Worm (Caenorhabditis elegans): Measurements from ENCODE around the gene Y66D12A.30.

ce11 chrIII:11632376-11632775, 22.7 kb downstream of the Y66D12A.30 start:
- TF ChIP-seq flt-1 (GFP tag; IDR thresholded peaks at IDR 0.05) (no peak), klf-2 (GFP tag; conservative IDR thresholded peaks at IDR 0.05) (no peak), ztf-29 (GFP tag; IDR thresholded peaks at IDR 0.05) (no peak), ztf-23 (GFP tag; IDR thresholded peaks at IDR 0.05) (no peak), ref-1 (GFP tag; conservative IDR thresholded peaks at IDR 0.05) (no peak), tab-1 (GFP tag; IDR thresholded peaks at IDR 0.05) (no peak), T22C8.4 (GFP tag; IDR thresholded peaks at IDR 0.05) (no peak), cog-1 (tag; optimal IDR thresholded peaks at IDR 0.05) (no peak)
